Fruit fly (Drosophila melanogaster): ENCODE results near the gene nero.

The nero gene

dm6 chr3R:31711270-31712029, 35.9 kb downstream of the nero start:
- no peak for TF ChIP-seq CG17801 (GFP tag; optimal IDR thresholded peaks at IDR 0.05; ENCODE audit: partially characterized antibody)

dm6 chr3R:31709769-31710168, 37.6 kb downstream of the nero start:
- TF ChIP-seq CG17801 (GFP tag; optimal IDR thresholded peaks at IDR 0.05; ENCODE audit: partially characterized antibody) = no peak

- no peak for TF ChIP-seq CG17801 (GFP tag; optimal IDR thresholded peaks at IDR 0.05; ENCODE audit: partially characterized antibody)
Measured at dm6 chr3R:31709142-31709541, 38.2 kb downstream of the nero start.

dm6 chr3R:31708240-31708639, 39.1 kb downstream of the nero start, which contains the start of gene CG42693:
TSS of gene CG42693 (minus strand) at chr3R:31708340.
- no peak for TF ChIP-seq CG17801 (GFP tag; optimal IDR thresholded peaks at IDR 0.05; ENCODE audit: partially characterized antibody)

- no peak for TF ChIP-seq CG17801 (GFP tag; optimal IDR thresholded peaks at IDR 0.05; ENCODE audit: partially characterized antibody)
Measured at dm6 chr3R:31706895-31707238, 40.5 kb downstream of the nero start.

dm6 chr3R:31706142-31706894, 41.0 kb downstream of the nero start:
- no peak for TF ChIP-seq CG17801 (GFP tag; optimal IDR thresholded peaks at IDR 0.05; ENCODE audit: partially characterized antibody)

- TF ChIP-seq CG17801 (GFP tag; optimal IDR thresholded peaks at IDR 0.05; ENCODE audit: partially characterized antibody) = no peak
Measured at dm6 chr3R:31704524-31705215, 42.7 kb downstream of the nero start.

DNA sequence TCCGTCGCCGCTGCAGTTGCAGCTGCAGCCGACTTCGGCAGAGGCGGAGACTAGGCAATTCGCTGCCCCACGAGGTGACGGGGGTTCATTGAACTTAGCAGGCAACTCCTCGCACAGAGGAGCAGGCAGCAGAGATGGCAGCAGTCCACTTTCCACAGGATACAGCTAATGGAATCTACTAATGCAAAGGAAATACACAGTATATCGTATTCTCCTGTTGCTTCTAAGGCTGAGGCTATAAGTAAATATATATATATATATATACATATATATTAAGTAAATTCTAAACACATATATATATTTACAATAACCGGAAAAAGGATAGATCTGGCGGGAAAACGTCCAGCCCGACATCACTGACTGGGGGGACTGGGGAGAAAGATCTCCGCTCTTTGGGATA, 44.0 kb downstream of the nero start:
- no peak for TF ChIP-seq CG17801 (GFP tag; optimal IDR thresholded peaks at IDR 0.05; ENCODE audit: partially characterized antibody)

DNA sequence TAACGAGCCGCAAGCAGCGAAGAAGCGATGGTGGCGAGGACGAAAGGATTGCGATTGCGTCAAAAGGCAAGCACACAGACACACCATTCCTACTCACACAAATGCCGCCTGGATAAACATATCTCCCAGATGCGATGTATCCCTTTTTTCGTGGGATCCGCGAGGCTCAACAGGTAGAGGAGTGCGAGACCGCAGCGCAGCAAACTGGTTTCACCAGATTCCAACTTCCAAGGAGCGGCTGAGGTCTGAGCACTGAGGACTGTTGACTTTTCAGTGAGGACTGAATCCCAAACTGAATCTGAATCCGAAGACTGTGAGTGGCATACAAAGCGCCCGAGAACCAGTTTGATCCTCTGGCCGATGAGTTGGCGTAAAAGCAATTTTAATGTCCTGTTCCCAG, 45.4 kb downstream of the nero start:
- TF ChIP-seq CG17801 (GFP tag; optimal IDR thresholded peaks at IDR 0.05; ENCODE audit: partially characterized antibody) = no peak

DNA sequence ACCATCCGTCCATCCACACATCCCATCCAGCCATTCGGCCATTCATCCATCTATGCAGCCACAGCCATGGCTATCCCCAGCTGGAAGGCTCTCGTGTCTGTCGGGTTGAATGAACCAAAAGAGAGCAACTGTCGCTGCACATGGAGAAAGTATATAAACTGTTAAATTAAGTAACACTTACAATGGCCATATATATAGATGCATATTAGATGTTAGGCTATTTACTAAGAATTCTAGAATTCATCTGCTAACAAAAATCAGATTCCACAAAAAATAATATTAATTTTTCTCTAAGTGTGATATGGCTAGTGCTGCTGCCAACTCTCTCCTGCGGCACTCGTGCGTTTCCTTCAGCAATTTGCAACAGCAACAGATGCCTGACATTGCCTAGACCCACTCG, 47.1 kb downstream of the nero start:
- no peak for TF ChIP-seq CG17801 (GFP tag; optimal IDR thresholded peaks at IDR 0.05; ENCODE audit: partially characterized antibody)

DNA sequence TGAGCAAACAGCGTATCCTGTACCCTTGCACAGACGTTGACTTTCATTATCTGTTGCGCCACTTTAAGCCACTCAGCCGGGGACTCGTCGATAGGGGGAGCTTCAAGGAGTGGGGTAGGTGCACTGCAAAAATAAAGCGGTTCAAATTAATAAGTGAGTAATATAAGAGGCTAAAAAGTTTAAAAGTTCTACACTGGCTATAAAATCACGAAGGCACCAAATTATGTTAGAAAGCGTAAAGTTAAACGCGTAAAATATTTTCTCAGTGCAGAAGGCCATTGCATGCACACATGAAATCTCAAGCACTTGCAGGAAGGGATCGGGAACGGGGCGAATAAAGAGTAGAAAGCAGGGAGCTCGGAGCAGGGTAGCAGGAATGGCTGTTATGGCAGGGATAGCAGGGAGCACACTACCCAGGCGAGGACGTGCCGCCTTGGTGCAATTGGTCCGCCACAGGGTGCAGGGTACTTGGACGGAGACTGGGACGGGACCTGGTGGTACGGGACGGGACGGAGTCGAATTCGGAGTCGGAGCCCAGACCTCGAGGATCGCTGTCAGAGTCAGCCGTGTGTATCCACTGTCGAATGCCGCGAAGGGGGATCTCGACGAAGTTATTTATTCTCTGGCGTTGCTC, 49.1 kb downstream of the nero start:
- no peak for TF ChIP-seq CG17801 (GFP tag; optimal IDR thresholded peaks at IDR 0.05; ENCODE audit: partially characterized antibody)

- no peak for TF ChIP-seq CG17801 (GFP tag; optimal IDR thresholded peaks at IDR 0.05; ENCODE audit: partially characterized antibody)
Measured at dm6 chr3R:31697606-31698005, 49.8 kb downstream of the nero start.

- no peak for TF ChIP-seq CG17801 (GFP tag; optimal IDR thresholded peaks at IDR 0.05; ENCODE audit: partially characterized antibody)
Measured at dm6 chr3R:31696664-31697063, 50.7 kb downstream of the nero start.
